Fruit fly (Drosophila melanogaster) whole organism, embryonic: ENCODE measurements around the gene CG14357.
A peak's percentile ranks its signal among the peaks of the same experiment; 100 is the strongest.

Source experiments
- Atf-2 ChIP-seq: fragments of 200-800 bp; sonication (Bioruptor generic); optimal IDR thresholded peaks from 2 replicates; lab custom pipeline; 2016; ENCODE audit warnings: missing biosample characterization, missing genetic modification characterization
- CG10979 ChIP-seq: fragments of 200-800 bp; sonication (Bioruptor generic); optimal IDR thresholded peaks from 2 replicates; lab custom pipeline; 2018; ENCODE audit warnings: missing biosample characterization, mild to moderate bottlenecking, missing genetic modification characterization, moderate library complexity
- CG13624 ChIP-seq: fragments of 200-800 bp; sonication (Bioruptor generic); optimal IDR thresholded peaks from 2 replicates; lab custom pipeline; 2016; ENCODE audit warnings: missing biosample characterization, missing genetic modification characterization
- CG14710 ChIP-seq: fragments of 200-800 bp; sonication (Bioruptor generic); optimal IDR thresholded peaks from 3 replicates; lab custom pipeline; 2019; ENCODE audit warnings: missing biosample characterization, mild to moderate bottlenecking, missing genetic modification characterization, moderate library complexity
- CG1603 ChIP-seq: fragments of 200-800 bp; sonication (Bioruptor generic); optimal IDR thresholded peaks from 2 replicates; lab custom pipeline; 2019; ENCODE audit warnings: missing biosample characterization, mild to moderate bottlenecking, missing genetic modification characterization, moderate library complexity
- CG16815 ChIP-seq: fragments of 200-800 bp; sonication (Bioruptor generic); optimal IDR thresholded peaks from 3 replicates; lab custom pipeline; 2017; ENCODE audit warnings: missing biosample characterization, mild to moderate bottlenecking, missing genetic modification characterization
- CG31365 ChIP-seq: fragments of 200-800 bp; sonication (Bioruptor generic); optimal IDR thresholded peaks from 2 replicates; lab custom pipeline; 2018; ENCODE audit warnings: missing biosample characterization, mild to moderate bottlenecking, missing genetic modification characterization
- CG31441 ChIP-seq: fragments of 200-800 bp; sonication (Bioruptor generic); IDR thresholded peaks from 2 replicates; pipeline ENCODE4 v1.3.6; 2022; ENCODE audit warnings: missing biosample characterization, missing genetic modification characterization
- CG4360 ChIP-seq: fragments of 200-800 bp; sonication (Bioruptor generic); IDR thresholded peaks from 2 replicates; pipeline ENCODE4 v1.3.6; 2022; ENCODE audit warnings: missing biosample characterization, missing genetic modification characterization
- CG7372 ChIP-seq: fragments of 200-800 bp; sonication (Bioruptor generic); IDR thresholded peaks from 2 replicates; pipeline ENCODE4 v1.3.6; 2022; ENCODE audit warnings: missing biosample characterization, missing genetic modification characterization
- CG7786 ChIP-seq: fragments of 200-800 bp; sonication (Bioruptor generic); optimal IDR thresholded peaks from 2 replicates; lab custom pipeline; 2016; ENCODE audit warnings: missing biosample characterization, missing genetic modification characterization
- CG8924 ChIP-seq: fragments of 200-800 bp; optimal IDR thresholded peaks from 3 replicates; lab custom pipeline; 2019; ENCODE audit warnings: missing biosample characterization, mild to moderate bottlenecking, missing genetic modification characterization, moderate library complexity
- CkIIα-i1 ChIP-seq: fragments of 200-800 bp; sonication (Bioruptor generic); IDR thresholded peaks from 2 replicates; pipeline ENCODE4 v1.3.6; 2022; ENCODE audit warnings: missing biosample characterization, missing genetic modification characterization
- Dad ChIP-seq: fragments of 200-800 bp; sonication (Bioruptor generic); optimal IDR thresholded peaks from 3 replicates; lab custom pipeline; 2016; ENCODE audit warnings: missing biosample characterization, missing genetic modification characterization
- Doc2 ChIP-seq: fragments of 200-800 bp; sonication (Bioruptor generic); IDR thresholded peaks from 2 replicates; pipeline ENCODE4 v1.3.6; 2022; ENCODE audit warnings: missing biosample characterization, missing genetic modification characterization
- Dp ChIP-seq: fragments of 200-800 bp; sonication (Bioruptor generic); optimal IDR thresholded peaks from 2 replicates; lab custom pipeline; 2018; ENCODE audit warnings: missing biosample characterization, mild to moderate bottlenecking, missing genetic modification characterization, moderate library complexity
- H15 ChIP-seq: fragments of 200-800 bp; sonication (Bioruptor generic); IDR thresholded peaks from 3 replicates; pipeline ENCODE4 v1.3.6; 2022; ENCODE audit warnings: missing biosample characterization, missing genetic modification characterization
- HLH54F ChIP-seq: fragments of 200-800 bp; sonication (Bioruptor generic); optimal IDR thresholded peaks from 3 replicates; lab custom pipeline; 2016; ENCODE audit warnings: missing biosample characterization, missing genetic modification characterization
- Hey ChIP-seq: fragments of 200-800 bp; sonication (Bioruptor generic); optimal IDR thresholded peaks from 3 replicates; lab custom pipeline; 2018; ENCODE audit warnings: missing biosample characterization, mild to moderate bottlenecking, missing genetic modification characterization
- HmgZ ChIP-seq: fragments of 200-800 bp; sonication (Bioruptor generic); optimal IDR thresholded peaks from 2 replicates; lab custom pipeline; 2018; ENCODE audit warnings: missing biosample characterization, mild to moderate bottlenecking, missing genetic modification characterization
- Hr3 ChIP-seq: fragments of 200-800 bp; sonication (Bioruptor generic); optimal IDR thresholded peaks from 3 replicates; lab custom pipeline; 2016; ENCODE audit warnings: missing biosample characterization, missing genetic modification characterization
- Lhr ChIP-seq: fragments of 200-800 bp; sonication (Bioruptor generic); optimal IDR thresholded peaks from 3 replicates; lab custom pipeline; 2017; ENCODE audit warnings: mild to moderate bottlenecking, missing biosample characterization, missing genetic modification reagents, missing genetic modification characterization
- MESR4 ChIP-seq: fragments of 200-800 bp; sonication (Bioruptor generic); optimal IDR thresholded peaks from 2 replicates; lab custom pipeline; 2018; ENCODE audit warnings: missing biosample characterization, mild to moderate bottlenecking, missing genetic modification characterization, moderate library complexity
- Mes4 ChIP-seq: fragments of 200-800 bp; sonication (Bioruptor generic); optimal IDR thresholded peaks from 2 replicates; lab custom pipeline; 2016; ENCODE audit warnings: missing biosample characterization, missing genetic modification characterization
- NFAT ChIP-seq: fragments of 200-800 bp; sonication (Bioruptor generic); IDR thresholded peaks from 2 replicates; pipeline ENCODE4 v1.3.6; 2022; ENCODE audit warnings: missing biosample characterization, missing genetic modification characterization
- Oli ChIP-seq: fragments of 200-800 bp; sonication (Bioruptor generic); optimal IDR thresholded peaks from 2 replicates; lab custom pipeline; 2018; ENCODE audit warnings: missing biosample characterization, mild to moderate bottlenecking, missing genetic modification characterization, moderate library complexity
- Rfx ChIP-seq: fragments of 200-800 bp; sonication (Bioruptor generic); IDR thresholded peaks from 2 replicates; pipeline ENCODE4 v1.3.6; 2022; ENCODE audit warnings: missing biosample characterization, missing genetic modification characterization
- Tbp ChIP-seq: fragments of >200 bp; optimal IDR thresholded peaks from 2 replicates; lab custom pipeline; 2018; ENCODE audit warnings: missing biosample characterization, missing genetic modification characterization
- ac ChIP-seq: fragments of 200-800 bp; sonication (Bioruptor generic); optimal IDR thresholded peaks from 3 replicates; lab custom pipeline; 2017; ENCODE audit warnings: missing biosample characterization, mild to moderate bottlenecking, missing genetic modification characterization
- croc ChIP-seq: fragments of 200-800 bp; sonication (Bioruptor generic); conservative IDR thresholded peaks from 3 replicates; pipeline ENCODE4 v1.3.6; 2022; ENCODE audit warnings: missing biosample characterization, missing genetic modification characterization
- crp ChIP-seq, 2 experiments: fragments of 200-800 bp; sonication (Bioruptor generic); optimal IDR thresholded peaks; 2 replicates in 1 of 2; 3 replicates in 1 of 2; lab custom pipeline; 2017; ENCODE audit warnings: missing biosample characterization in 2 of 2, missing genetic modification characterization in 2 of 2, mild to moderate bottlenecking in 1 of 2, moderate library complexity in 1 of 2
- dimm ChIP-seq: fragments of 200-800 bp; sonication (Bioruptor generic); IDR thresholded peaks from 2 replicates; pipeline ENCODE4 v1.3.6; 2022; ENCODE audit warnings: missing biosample characterization, missing genetic modification characterization
- disco-r ChIP-seq: fragments of 200-800 bp; sonication (Bioruptor generic); optimal IDR thresholded peaks from 2 replicates; lab custom pipeline; 2016; ENCODE audit warnings: missing biosample characterization, missing genetic modification characterization
- eve ChIP-seq, 2 experiments: fragments of >200 bp; optimal IDR thresholded peaks; 2 replicates each; lab custom pipeline; 2017; ENCODE audit warnings: missing biosample characterization in 2 of 2, missing genetic modification characterization in 2 of 2
- gcm ChIP-seq: fragments of 200-800 bp; sonication (Bioruptor generic); optimal IDR thresholded peaks from 2 replicates; lab custom pipeline; 2019; ENCODE audit warnings: missing biosample characterization, mild to moderate bottlenecking, missing genetic modification characterization, moderate library complexity
- grn ChIP-seq: fragments of 200-800 bp; sonication (Bioruptor generic); optimal IDR thresholded peaks from 3 replicates; lab custom pipeline; 2017; ENCODE audit warnings: missing biosample characterization, missing genetic modification characterization
- insv ChIP-seq, 2 experiments: fragments of 200-800 bp; sonication (Bioruptor generic); optimal IDR thresholded peaks; 3 replicates each; lab custom pipeline; 2016 to 2018; ENCODE audit warnings: missing biosample characterization in 2 of 2, missing genetic modification characterization in 2 of 2
- kah ChIP-seq: fragments of 200-800 bp; sonication (Bioruptor generic); optimal IDR thresholded peaks from 2 replicates; lab custom pipeline; 2018; ENCODE audit warnings: missing biosample characterization, mild to moderate bottlenecking, missing genetic modification characterization
- lmd ChIP-seq: fragments of 200-800 bp; sonication (Bioruptor generic); IDR thresholded peaks from 2 replicates; pipeline ENCODE4 v1.3.6; 2022; ENCODE audit warnings: missing biosample characterization, missing genetic modification characterization
- lola ChIP-seq, 3 experiments: fragments of >200 bp in 2 of 3; fragments of 200-800 bp in 1 of 3; sonication (Bioruptor generic) in 1 of 3; optimal IDR thresholded peaks; 2 replicates each; lab custom pipeline; 2017 to 2019; ENCODE audit warnings: missing biosample characterization in 3 of 3, missing genetic modification characterization in 3 of 3, mild to moderate bottlenecking in 1 of 3, moderate library complexity in 1 of 3
- p53 ChIP-seq: fragments of 200-800 bp; sonication (Bioruptor generic); optimal IDR thresholded peaks from 2 replicates; lab custom pipeline; 2016; ENCODE audit warnings: missing biosample characterization, missing genetic modification characterization
- rib ChIP-seq: fragments of 200-800 bp; sonication (Bioruptor generic); IDR thresholded peaks from 2 replicates; pipeline ENCODE4 v1.3.6; 2022; ENCODE audit warnings: missing biosample characterization, missing genetic modification characterization
- salm ChIP-seq: fragments of 200-800 bp; sonication (Bioruptor generic); optimal IDR thresholded peaks from 2 replicates; lab custom pipeline; 2018; ENCODE audit warnings: missing biosample characterization, mild to moderate bottlenecking, missing genetic modification characterization
- schlank ChIP-seq: fragments of 200-800 bp; sonication (Bioruptor generic); optimal IDR thresholded peaks from 2 replicates; lab custom pipeline; 2018; ENCODE audit warnings: missing biosample characterization, mild to moderate bottlenecking, missing genetic modification characterization
- sim ChIP-seq: fragments of 200-800 bp; sonication (Bioruptor generic); IDR thresholded peaks from 2 replicates; pipeline ENCODE4 v1.3.6; 2022; ENCODE audit warnings: missing biosample characterization, missing genetic modification characterization
- slbo ChIP-seq: fragments of 200-800 bp; sonication (Bioruptor generic); IDR thresholded peaks from 2 replicates; pipeline ENCODE4 v1.3.6; 2022; ENCODE audit warnings: missing biosample characterization, missing genetic modification characterization
- so ChIP-seq: fragments of 200-800 bp; sonication (Bioruptor generic); IDR thresholded peaks from 3 replicates; pipeline ENCODE4 v1.3.6; 2022; ENCODE audit warnings: missing biosample characterization, missing genetic modification characterization
- unpg ChIP-seq: fragments of 200-800 bp; sonication (Bioruptor generic); optimal IDR thresholded peaks from 3 replicates; lab custom pipeline; 2018; ENCODE audit warnings: missing biosample characterization, mild to moderate bottlenecking, missing genetic modification characterization, moderate library complexity
- wdn ChIP-seq: fragments of 200-800 bp; sonication (Bioruptor generic); IDR thresholded peaks from 2 replicates; pipeline ENCODE4 v1.3.6; 2022; ENCODE audit warnings: missing biosample characterization, missing genetic modification characterization
- zfh2 ChIP-seq: fragments of 200-800 bp; sonication (Bioruptor generic); optimal IDR thresholded peaks from 2 replicates; lab custom pipeline; 2016; ENCODE audit warnings: missing biosample characterization, missing genetic modification characterization

Gene CG14357

dm6 chr3R:14125479-14126121 is 13.6 kb upstream of the CG14357 start, which contains the start of the genes 140up and Polr2B (continued):
- TF ChIP-seq salm (tag; lab: Kevin White, UChicago) (peak; percentile 78), p53 (GFP tag; lab: Kevin White, UChicago) (peak; percentile 2), CG4360 (GFP tag; lab: Robert Waterston, UW) (peak; percentile 52; the same call in 1 of the 2 replicates), Dp (GFP tag; lab: Kevin White, UChicago) (peak; percentile 23), CG13624 (GFP tag; lab: Kevin White, UChicago) (peak; percentile 80), insv (GFP tag; optimal IDR thresholded peaks at IDR 0.05; lab: Kevin White, UChicago) (peak in 1 of 2 experiments; percentile 69), HmgZ (tag; lab: Kevin White, UChicago) (peak; percentile 93), slbo (GFP tag; lab: Robert Waterston, UW) (peak; percentile 97), sim (GFP tag; lab: Robert Waterston, UW) (0 out of 2 replicates have a peak, but pooled peaks have one; percentile 27), lmd (GFP tag; lab: Robert Waterston, UW) (peak; percentile 95), Doc2 (GFP tag; lab: Robert Waterston, UW) (peak; percentile 71; the same call in 1 of the 2 replicates), Hey (tag; lab: Kevin White, UChicago) (no peak), HLH54F (peak; percentile 83), lola (GFP tag; optimal IDR thresholded peaks at IDR 0.05; lab: Kevin White, UChicago) (peak in 1 of 3 experiments; percentile 93), Oli (tag; lab: Kevin White, UChicago) (peak; percentile 92), disco-r (GFP tag; lab: Kevin White, UChicago) (peak; percentile 1), CG14710 (tag; lab: Kevin White, UChicago) (peak; percentile 95), CG7786 (GFP tag; lab: Kevin White, UChicago) (peak; percentile 77), croc (GFP tag; lab: Robert Waterston, UW) (peak; percentile 86), rib (GFP tag; lab: Robert Waterston, UW) (peak; percentile 92), CG7372 (GFP tag; lab: Robert Waterston, UW) (peak; percentile 93), kah (peak; percentile 76), Hr3 (GFP tag; lab: Kevin White, UChicago) (peak; percentile 97), Atf-2 (GFP tag; lab: Kevin White, UChicago) (peak; percentile 36), CG16815 (GFP tag; lab: Kevin White, UChicago) (peak; percentile 91), eve (GFP tag; optimal IDR thresholded peaks at IDR 0.05; lab: Kevin White, UChicago) (no peak), zfh2 (peak; percentile 88), H15 (GFP tag; lab: Robert Waterston, UW) (peak; percentile 86; the same call in 2 of the 3 replicates), Lhr (GFP tag; lab: Kevin White, UChicago) (peak; percentile 60), CG8924 (tag; lab: Kevin White, UChicago) (peak; percentile 94), CkIIα-i1 (peak; percentile 57; the same call in 1 of the 2 replicates), CG31441 (GFP tag; lab: Robert Waterston, UW) (peak; percentile 94), CG31365 (tag; lab: Kevin White, UChicago) (no peak), unpg (peak; percentile 92), Tbp (GFP tag; lab: Kevin White, UChicago) (no peak), schlank (tag; lab: Kevin White, UChicago) (peak; percentile 74), crp (GFP tag; optimal IDR thresholded peaks at IDR 0.05; lab: Kevin White, UChicago) (peak; percentile 52 to 91), Rfx (GFP tag; lab: Robert Waterston, UW) (peak; percentile 96), MESR4 (GFP tag; lab: Kevin White, UChicago) (peak; percentile 91), gcm (GFP tag; lab: Kevin White, UChicago) (peak; percentile 89), Dad (peak; percentile 52), so (GFP tag; lab: Robert Waterston, UW) (peak; percentile 90), NFAT (GFP tag; lab: Robert Waterston, UW) (peak; percentile 92), dimm (GFP tag; lab: Robert Waterston, UW) (peak; percentile 31; the same call in 1 of the 2 replicates), ac (GFP tag; lab: Kevin White, UChicago) (peak; percentile 12), Mes4 (peak; percentile 52), grn (GFP tag; lab: Kevin White, UChicago) (no peak), wdn (GFP tag; lab: Robert Waterston, UW) (peak; percentile 93), CG10979 (peak; percentile 90), CG1603 (no peak)
